Fruit fly (Drosophila melanogaster) whole organism, wandering third instar larva: ENCODE data around the gene CG3517.

Experiments
- Abd-B ChIP-seq: fragments of >200 bp; optimal IDR thresholded peaks from 2 replicates; lab custom pipeline; 2017; ENCODE audit warnings: missing biosample characterization, missing genetic modification characterization
- CG32264 ChIP-seq: fragments of 200-800 bp; sonication (Bioruptor generic); optimal IDR thresholded peaks from 2 replicates; lab custom pipeline; 2016; ENCODE audit warnings: missing biosample characterization, missing genetic modification characterization
- CG9705 ChIP-seq: fragments of 200-800 bp; sonication (Bioruptor generic); optimal IDR thresholded peaks from 2 replicates; lab custom pipeline; 2018; ENCODE audit warnings: missing biosample characterization, mild to moderate bottlenecking, missing genetic modification characterization
- Dfd ChIP-seq: fragments of >200 bp; optimal IDR thresholded peaks from 2 replicates; lab custom pipeline; 2017; ENCODE audit warnings: missing biosample characterization, missing genetic modification characterization
- HLH106 ChIP-seq: fragments of 200-800 bp; optimal IDR thresholded peaks from 3 replicates; lab custom pipeline; 2019; ENCODE audit warnings: missing biosample characterization, mild to moderate bottlenecking, missing genetic modification characterization, moderate library complexity
- OdsH ChIP-seq: fragments of 200-800 bp; sonication (Bioruptor generic); optimal IDR thresholded peaks from 2 replicates; lab custom pipeline; 2016; ENCODE audit warnings: missing biosample characterization, mild to moderate bottlenecking, missing genetic modification characterization
- br ChIP-seq: fragments of 200-800 bp; sonication (Bioruptor generic); optimal IDR thresholded peaks from 2 replicates; lab custom pipeline; 2016; ENCODE audit warnings: missing biosample characterization, missing genetic modification characterization
- brk ChIP-seq: fragments of 200-800 bp; sonication (Bioruptor generic); optimal IDR thresholded peaks from 2 replicates; lab custom pipeline; 2016; ENCODE audit warnings: missing biosample characterization, mild to moderate bottlenecking, missing genetic modification characterization
- dsf ChIP-seq: sonication (Bioruptor generic); optimal IDR thresholded peaks from 2 replicates; lab custom pipeline; 2016; ENCODE audit warnings: missing biosample characterization, missing genetic modification characterization, borderline replicate concordance
- ey ChIP-seq: fragments of 200-800 bp; sonication (Bioruptor generic); optimal IDR thresholded peaks from 2 replicates; lab custom pipeline; 2016; ENCODE audit warnings: missing biosample characterization, missing genetic modification characterization
- pan ChIP-seq: fragments of >200 bp; optimal IDR thresholded peaks from 2 replicates; lab custom pipeline; 2017
- usp ChIP-seq: fragments of >200 bp; optimal IDR thresholded peaks from 2 replicates; lab custom pipeline; 2017; ENCODE audit warnings: missing biosample characterization, missing genetic modification characterization

DNA sequence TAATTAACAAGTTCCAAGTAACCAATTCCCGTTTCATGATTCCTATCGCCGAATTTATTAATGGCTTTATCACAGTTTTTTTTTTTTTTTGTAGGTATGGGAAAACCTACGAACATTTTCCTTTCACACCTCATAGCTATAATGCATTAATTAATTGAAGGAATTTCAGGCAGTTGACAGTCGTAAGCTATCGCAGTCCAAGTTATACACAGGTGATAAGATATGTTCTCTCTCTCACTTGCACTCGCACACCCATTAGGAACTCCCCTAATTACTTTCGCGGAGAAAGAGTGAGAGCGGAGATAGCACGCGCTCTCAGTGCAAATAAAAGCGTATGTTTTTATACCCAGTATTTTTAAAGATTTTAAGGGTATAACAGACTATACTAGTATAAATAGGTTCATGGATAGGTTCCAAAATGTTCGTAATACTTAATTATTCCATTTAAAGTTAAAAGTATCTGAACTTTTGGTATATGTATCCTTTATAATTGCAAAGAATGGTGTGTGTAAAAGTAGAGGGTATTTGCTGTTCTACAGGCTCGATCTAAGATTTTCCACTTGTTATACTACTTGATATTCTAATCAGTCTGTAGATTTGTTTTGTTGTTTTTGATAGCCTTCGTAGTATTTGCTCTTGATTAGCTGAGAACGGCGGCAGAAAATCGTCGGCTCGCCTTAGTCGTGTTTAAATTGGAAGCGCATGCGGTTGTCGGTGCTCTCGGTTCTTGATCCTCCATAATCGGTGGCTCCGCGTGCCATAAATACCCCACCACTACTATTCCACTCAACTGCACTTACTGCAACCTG lies 35.6 kb upstream of the CG3517 start, which contains the start of gene Dys:
- TF ChIP-seq CG9705 (GFP tag; lab: Kevin White, UChicago) (no peak), pan (peak; percentile 72), dsf (peak; percentile 23), brk (GFP tag; lab: Kevin White, UChicago) (peak; percentile 85), Abd-B (GFP tag; lab: Kevin White, UChicago) (no peak), OdsH (peak; percentile 93), Dfd (GFP tag; lab: Kevin White, UChicago) (peak; percentile 32), usp (GFP tag; lab: Kevin White, UChicago) (no peak), ey (GFP tag; lab: Kevin White, UChicago) (peak; percentile 92), CG32264 (GFP tag; lab: Kevin White, UChicago) (peak; percentile 57), br (GFP tag; lab: Kevin White, UChicago) (peak; percentile 86), HLH106 (tag; lab: Kevin White, UChicago) (peak; percentile 84)
